Worm (Caenorhabditis elegans) whole organism, late embryonic: ENCODE measurements around the gene wrt-3.

ENCODE experiments used
- F13H6.1 ChIP-seq: sonication (generic microtip); optimal IDR thresholded peaks from 2 replicates; lab custom pipeline; 2016; ENCODE audit warnings: missing genetic modification characterization, missing compliant biosample characterization
- K02D7.2 ChIP-seq: sonication (generic microtip); optimal IDR thresholded peaks from 2 replicates; lab custom pipeline; 2017; ENCODE audit warnings: mild to moderate bottlenecking, missing genetic modification characterization, missing compliant biosample characterization
- ama-1 ChIP-seq: fragments of 150-350 bp; optimal IDR thresholded peaks from 2 replicates; lab custom pipeline; 2014
- ceh-9 ChIP-seq: sonication (generic microtip); optimal IDR thresholded peaks from 2 replicates; lab custom pipeline; 2016; ENCODE audit warnings: mild to moderate bottlenecking, missing genetic modification characterization, inconsistent platforms, missing compliant biosample characterization
- elt-2 ChIP-seq: sonication (generic microtip); optimal IDR thresholded peaks from 2 replicates; lab custom pipeline; 2016; ENCODE audit warnings: missing genetic modification reagents, missing genetic modification characterization, missing compliant biosample characterization
- fkh-10 ChIP-seq: fragments of 150-350 bp; optimal IDR thresholded peaks from 2 replicates; lab custom pipeline; 2014; ENCODE audit warnings: missing biosample characterization, missing genetic modification reagents, missing genetic modification characterization
- hlh-30 ChIP-seq: sonication (generic microtip); optimal IDR thresholded peaks from 2 replicates; lab custom pipeline; 2017; ENCODE audit warnings: antibody characterized with exemption, missing genetic modification characterization, missing compliant biosample characterization; ENCODE audit not compliant: insufficient read depth
- lin-11 ChIP-seq: fragments of 200-800 bp; sonication (Bioruptor generic); optimal IDR thresholded peaks from 2 replicates; lab custom pipeline; 2018; ENCODE audit warnings: mild to moderate bottlenecking, missing genetic modification characterization, missing compliant biosample characterization
- tbx-2 ChIP-seq: sonication (generic microtip); optimal IDR thresholded peaks from 2 replicates; lab custom pipeline; 2016; ENCODE audit warnings: missing genetic modification characterization, missing compliant biosample characterization
- unc-3 ChIP-seq, 2 experiments: fragments of 200-800 bp in 1 of 2; sonication (Bioruptor generic) in 1 of 2; sonication (generic microtip) in 1 of 2; conservative IDR thresholded peaks in 1 of 2; optimal IDR thresholded peaks in 1 of 2; 2 replicates each; pipeline versions ENCODE4 v1.3.6 to Lab custom; 2016 to 2022; ENCODE audit warnings: missing compliant biosample characterization in 2 of 2, missing genetic modification characterization in 2 of 2, missing genetic modification reagents in 1 of 2

ce11 chrIV:9516831-9517230 lies 39.6 kb upstream of the wrt-3 start, which contains the start of gene C33A12.19:
- TF ChIP-seq K02D7.2 (tag; lab: Kevin White, UChicago) (no peak), ama-1 (lab: Kevin White, UChicago) (no peak), F13H6.1 (tag; lab: Kevin White, UChicago) (no peak), elt-2 (tag; lab: Kevin White, UChicago) (no peak), hlh-30 (tag; lab: Kevin White, UChicago) (no peak), tbx-2 (tag; lab: Kevin White, UChicago) (no peak), lin-11 (tag; lab: Kevin White, UChicago) (no peak), fkh-10 (GFP tag; lab: Kevin White, UChicago) (no peak), unc-3 (GFP tag; conservative IDR thresholded peaks at IDR 0.05; lab: Robert Waterston, UW) (no peak), unc-3 (tag; optimal IDR thresholded peaks at IDR 0.05; lab: Kevin White, UChicago) (no peak), ceh-9 (no peak)
